Fruit fly (Drosophila melanogaster): Measurements from ENCODE around the gene Rad1.

dm6 chr2L:2576565-2577360 is 1.9 kb upstream of the Rad1 start, which contains the start of gene insv:
- TF ChIP-seq usp (GFP tag; optimal IDR thresholded peaks at IDR 0.05) (no peak), CG8478 (optimal IDR thresholded peaks at IDR 0.05) (no peak), psq (optimal IDR thresholded peaks at IDR 0.05) (no peak), Dll (optimal IDR thresholded peaks at IDR 0.05) (no peak), EcR (GFP tag; optimal IDR thresholded peaks at IDR 0.05) (no peak)
